Worm (Caenorhabditis elegans): ENCODE results near the gene F29A7.8.

F29A7.8 gene

DNA sequence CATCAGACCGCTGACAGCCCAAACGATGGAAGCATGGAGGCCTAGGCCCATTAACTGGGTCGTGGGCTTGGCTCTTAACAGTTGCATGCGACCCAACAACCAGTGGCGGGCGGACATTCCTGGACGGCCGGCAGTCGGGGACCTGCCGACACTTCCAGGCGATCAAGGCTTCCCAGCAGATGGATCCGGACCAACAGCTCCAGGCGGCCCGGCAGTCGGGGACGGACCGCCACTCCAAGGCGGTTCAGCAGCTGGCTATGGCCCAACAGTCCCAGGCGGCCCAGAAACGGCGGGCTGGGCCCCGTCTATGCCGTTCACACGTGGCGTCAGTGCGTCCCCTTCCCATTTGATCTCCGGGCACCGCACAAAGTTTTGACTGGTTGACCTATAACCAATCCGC is 16.4 kb downstream of the F29A7.8 start:
- TF ChIP-seq egl-27 (tag; optimal IDR thresholded peaks at IDR 0.05): no peak
- no peak for TF ChIP-seq ama-1 (optimal IDR thresholded peaks at IDR 0.05)
- TF ChIP-seq nhr-237 (tag; optimal IDR thresholded peaks at IDR 0.05): no peak
- 0 out of 2 replicates have a peak, but pooled peaks have one; percentile 24 for TF ChIP-seq saeg-2 (GFP tag; IDR thresholded peaks at IDR 0.05)
- TF ChIP-seq T26A8.4 (GFP tag; IDR thresholded peaks at IDR 0.05): no peak
- TF ChIP-seq lin-1 (GFP tag; IDR thresholded peaks at IDR 0.05): no peak
- TF ChIP-seq cey-2 (tag; optimal IDR thresholded peaks at IDR 0.05; ENCODE audit: borderline replicate concordance, insufficient read depth): no peak
- no peak for TF ChIP-seq fos-1 (tag; optimal IDR thresholded peaks at IDR 0.05)
- peak; percentile 16 for TF ChIP-seq aha-1 (tag)
- no peak for TF ChIP-seq D1046.2 (GFP tag; IDR thresholded peaks at IDR 0.05)
- TF ChIP-seq set-16 (GFP tag; IDR thresholded peaks at IDR 0.05): peak; percentile 96
- no peak for TF ChIP-seq nhr-41 (GFP tag; IDR thresholded peaks at IDR 0.05)
- TF ChIP-seq T20F7.1 (GFP tag; optimal IDR thresholded peaks at IDR 0.05): no peak

DNA sequence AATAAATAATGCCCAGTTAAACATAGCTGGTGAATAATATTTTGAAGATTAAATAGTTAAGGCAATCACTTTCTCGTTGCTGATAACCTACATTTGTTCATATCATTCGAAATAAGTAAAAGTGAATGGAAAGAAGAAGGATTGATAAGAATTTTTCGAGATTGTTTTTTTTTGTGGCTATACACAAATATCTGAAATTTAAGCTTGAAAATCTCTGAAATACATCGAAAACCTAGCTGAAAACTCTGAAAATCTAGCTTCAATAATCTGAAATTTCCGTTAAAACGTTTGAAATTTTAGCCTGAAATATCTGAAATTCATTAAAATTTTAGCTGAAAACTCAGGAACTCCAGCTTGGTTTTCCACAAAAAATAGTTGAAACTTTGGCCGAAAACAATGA is 18.2 kb downstream of the F29A7.8 start, which contains the start of gene T05A8.6:
T05A8.6 (minus strand) TSS at position 101 of the 400 bp plus-strand sequence.
- no peak for TF ChIP-seq snpc-1.2 (GFP tag; IDR thresholded peaks at IDR 0.05)
- TF ChIP-seq nhr-48 (tag; optimal IDR thresholded peaks at IDR 0.05): no peak
- TF ChIP-seq ztf-11 (tag; optimal IDR thresholded peaks at IDR 0.05): no peak
- no peak for TF ChIP-seq F10B5.3 (tag; optimal IDR thresholded peaks at IDR 0.05)
- TF ChIP-seq dve-1 (tag; optimal IDR thresholded peaks at IDR 0.05; ENCODE audit: insufficient read depth): no peak
- no peak for TF ChIP-seq F37D6.2 (tag; optimal IDR thresholded peaks at IDR 0.05)
- no peak for TF ChIP-seq Y5F2A.4 (GFP tag; optimal IDR thresholded peaks at IDR 0.05)
- no peak for TF ChIP-seq hif-1 (tag; optimal IDR thresholded peaks at IDR 0.05)
- TF ChIP-seq gei-8 (GFP tag; optimal IDR thresholded peaks at IDR 0.05): no peak
- TF ChIP-seq rbr-2 (tag; optimal IDR thresholded peaks at IDR 0.05): no peak
- no peak for TF ChIP-seq zip-11 (GFP tag; IDR thresholded peaks at IDR 0.05)
- no peak for TF ChIP-seq Y105C5A.15 (GFP tag; IDR thresholded peaks at IDR 0.05)

ce11 chrII:2736938-2737337 is 20.9 kb downstream of the F29A7.8 start:
- peak; percentile 34; the same call in 1 of the 2 replicates for TF ChIP-seq lim-7 (GFP tag; IDR thresholded peaks at IDR 0.05)
- 0 out of 2 replicates have a peak, but pooled peaks have one; percentile 19 for TF ChIP-seq lin-29 (GFP tag; IDR thresholded peaks at IDR 0.05)
- TF ChIP-seq fos-1 (tag; optimal IDR thresholded peaks at IDR 0.05): no peak
- TF ChIP-seq php-3 (GFP tag; IDR thresholded peaks at IDR 0.05): 0 out of 2 replicates have a peak, but pooled peaks have one; percentile 12
- no peak for TF ChIP-seq madf-5 (GFP tag; IDR thresholded peaks at IDR 0.05)
- TF ChIP-seq attf-4 (tag; optimal IDR thresholded peaks at IDR 0.05): no peak
- peak; percentile 82 for TF ChIP-seq set-16 (GFP tag; IDR thresholded peaks at IDR 0.05)

DNA sequence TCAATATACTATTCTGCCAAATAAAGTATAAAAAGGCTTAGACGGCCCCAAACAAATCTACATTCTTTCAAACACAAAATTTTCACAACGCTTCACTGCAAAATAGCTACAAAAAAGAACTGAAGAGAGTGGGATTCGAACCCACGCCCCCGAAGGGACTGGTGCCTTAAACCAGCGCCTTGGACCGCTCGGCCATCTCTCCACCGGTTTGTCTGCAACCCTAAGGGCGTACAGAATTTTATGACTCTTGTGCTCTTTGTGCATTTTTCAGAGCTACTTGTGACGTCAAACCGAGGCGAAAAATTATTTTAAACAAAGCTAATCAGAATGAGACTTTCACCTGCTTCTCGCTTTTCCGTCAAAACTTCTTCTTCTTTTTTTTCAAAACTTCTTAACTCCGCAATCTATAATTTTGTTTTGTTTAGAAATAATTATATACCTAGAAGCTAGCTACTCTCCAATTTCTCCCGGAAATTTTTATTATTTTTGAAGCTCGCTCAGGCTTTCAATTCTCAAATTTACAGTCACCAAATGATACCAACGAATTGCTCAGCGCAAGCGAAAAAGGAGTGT is 21.6 kb downstream of the F29A7.8 start, which contains the start of gene T05A8.8:
T05A8.8 (plus strand) TSS at position 523 of the 573 bp plus-strand sequence.
- TF ChIP-seq lsy-2 (tag; optimal IDR thresholded peaks at IDR 0.05) (no peak), dmd-9 (GFP tag; IDR thresholded peaks at IDR 0.05) (no peak), lin-38 (GFP tag; IDR thresholded peaks at IDR 0.05) (no peak; the same call in 1 of the 2 replicates), ces-1 (GFP tag; optimal IDR thresholded peaks at IDR 0.05) (no peak), fos-1 (tag; optimal IDR thresholded peaks at IDR 0.05) (no peak), Y5F2A.4 (GFP tag; optimal IDR thresholded peaks at IDR 0.05) (no peak), unc-130 (GFP tag; optimal IDR thresholded peaks at IDR 0.05) (no peak), rbr-2 (tag; optimal IDR thresholded peaks at IDR 0.05) (no peak), zag-1 (tag; optimal IDR thresholded peaks at IDR 0.05) (no peak), egl-27 (tag; optimal IDR thresholded peaks at IDR 0.05) (no peak), dmd-8 (GFP tag; IDR thresholded peaks at IDR 0.05) (0 out of 2 replicates have a peak, but pooled peaks have one; percentile 5), nhr-6 (tag; optimal IDR thresholded peaks at IDR 0.05) (no peak), mdt-29 (GFP tag; IDR thresholded peaks at IDR 0.05) (no peak), D1046.2 (GFP tag; IDR thresholded peaks at IDR 0.05) (0 out of 2 replicates have a peak, but pooled peaks have one; percentile 36), dpl-1 (GFP tag; optimal IDR thresholded peaks at IDR 0.05) (no peak), nhr-11 (tag; optimal IDR thresholded peaks at IDR 0.05) (no peak), hif-1 (tag; optimal IDR thresholded peaks at IDR 0.05) (no peak), duxl-1 (tag; optimal IDR thresholded peaks at IDR 0.05; ENCODE audit: poor library complexity) (no peak), pqm-1 (tag; optimal IDR thresholded peaks at IDR 0.05) (no peak), mdl-1 (tag; optimal IDR thresholded peaks at IDR 0.05) (no peak), ceh-44 (GFP tag; IDR thresholded peaks at IDR 0.05) (no peak), lim-7 (GFP tag; IDR thresholded peaks at IDR 0.05) (0 out of 2 replicates have a peak, but pooled peaks have one; percentile 48), ceh-32 (tag; optimal IDR thresholded peaks at IDR 0.05; ENCODE audit: poor library complexity) (no peak)
